Fruit fly (Drosophila melanogaster) whole organism, prepupa: ENCODE results near the gene CG10993.

Experiments used
- Blimp-1 ChIP-seq: fragments of 200-800 bp; sonication (Bioruptor generic); optimal IDR thresholded peaks from 3 replicates; lab custom pipeline; 2017; ENCODE audit warnings: missing biosample characterization, missing genetic modification characterization, mild to moderate bottlenecking, moderate library complexity, missing genetic modification reagents
- CG10669 ChIP-seq: fragments of 200-800 bp; sonication (Bioruptor generic); optimal IDR thresholded peaks from 3 replicates; lab custom pipeline; 2018; ENCODE audit warnings: missing biosample characterization, mild to moderate bottlenecking, missing genetic modification characterization, moderate library complexity
- CG11294 ChIP-seq: fragments of 200-800 bp; sonication (Bioruptor generic); IDR thresholded peaks from 2 replicates; pipeline ENCODE4 v1.3.6; 2022; ENCODE audit warnings: missing biosample characterization, missing genetic modification characterization
- CG11762 ChIP-seq: fragments of 200-800 bp; sonication (Bioruptor generic); optimal IDR thresholded peaks from 3 replicates; lab custom pipeline; 2016; ENCODE audit warnings: missing biosample characterization, missing genetic modification characterization; ENCODE audit not compliant: insufficient read depth
- CG15336 ChIP-seq: fragments of 200-800 bp; sonication (Bioruptor generic); IDR thresholded peaks from 2 replicates; pipeline ENCODE4 v1.3.6; 2022; ENCODE audit warnings: missing biosample characterization, missing genetic modification characterization
- CG1621 ChIP-seq: fragments of 200-800 bp; sonication (Bioruptor generic); optimal IDR thresholded peaks from 3 replicates; lab custom pipeline; 2018; ENCODE audit warnings: missing biosample characterization, mild to moderate bottlenecking, missing genetic modification characterization
- CG16779 ChIP-seq: fragments of 200-800 bp; sonication (Bioruptor generic); optimal IDR thresholded peaks from 3 replicates; lab custom pipeline; 2017; ENCODE audit warnings: missing biosample characterization, mild to moderate bottlenecking, missing genetic modification characterization
- CG3032 ChIP-seq: fragments of 200-800 bp; optimal IDR thresholded peaks from 2 replicates; lab custom pipeline; 2019; ENCODE audit warnings: missing biosample characterization, mild to moderate bottlenecking, missing genetic modification characterization, moderate library complexity
- CG31627 ChIP-seq: fragments of 200-800 bp; sonication (Bioruptor generic); optimal IDR thresholded peaks from 3 replicates; lab custom pipeline; 2016; ENCODE audit warnings: missing biosample characterization, missing genetic modification characterization
- CG32006 ChIP-seq: fragments of 200-800 bp; sonication (Bioruptor generic); optimal IDR thresholded peaks from 3 replicates; lab custom pipeline; 2017; ENCODE audit warnings: missing biosample characterization, mild to moderate bottlenecking, missing genetic modification characterization
- CG34406 ChIP-seq: fragments of 200-800 bp; sonication (Bioruptor generic); optimal IDR thresholded peaks from 3 replicates; lab custom pipeline; 2016; ENCODE audit warnings: missing biosample characterization, missing genetic modification characterization
- CG3919 ChIP-seq: fragments of 200-800 bp; sonication (Bioruptor generic); optimal IDR thresholded peaks from 3 replicates; lab custom pipeline; 2016; ENCODE audit warnings: missing biosample characterization, missing genetic modification characterization
- CG6163 ChIP-seq: fragments of 200-800 bp; sonication (Bioruptor generic); IDR thresholded peaks from 3 replicates; pipeline ENCODE4 v1.3.6; 2022; ENCODE audit warnings: missing biosample characterization, missing genetic modification characterization
- CG6276 ChIP-seq: fragments of 200-800 bp; sonication (Bioruptor generic); optimal IDR thresholded peaks from 2 replicates; lab custom pipeline; 2017; ENCODE audit warnings: missing biosample characterization, mild to moderate bottlenecking, missing genetic modification characterization
- CG6792 ChIP-seq: fragments of 200-800 bp; sonication (Bioruptor generic); optimal IDR thresholded peaks from 3 replicates; lab custom pipeline; 2016; ENCODE audit warnings: missing biosample characterization, missing genetic modification characterization
- CG6808 ChIP-seq: fragments of 200-800 bp; sonication (Bioruptor generic); optimal IDR thresholded peaks from 3 replicates; lab custom pipeline; 2017; ENCODE audit warnings: missing biosample characterization, missing genetic modification characterization, mild to moderate bottlenecking, moderate library complexity, missing genetic modification reagents
- CG6854 ChIP-seq: fragments of 200-800 bp; sonication (Bioruptor generic); optimal IDR thresholded peaks from 2 replicates; lab custom pipeline; 2017; ENCODE audit warnings: missing biosample characterization, mild to moderate bottlenecking, missing genetic modification characterization
- CG7368 ChIP-seq: fragments of 200-800 bp; sonication (Bioruptor generic); optimal IDR thresholded peaks from 3 replicates; lab custom pipeline; 2016; ENCODE audit warnings: missing biosample characterization, missing genetic modification characterization
- CG8119 ChIP-seq: fragments of 200-800 bp; sonication (Bioruptor generic); IDR thresholded peaks from 3 replicates; pipeline ENCODE4 v1.3.6; 2022; ENCODE audit warnings: missing biosample characterization, missing genetic modification characterization
- CG8319 ChIP-seq: fragments of 200-800 bp; sonication (Bioruptor generic); optimal IDR thresholded peaks from 3 replicates; lab custom pipeline; 2016; ENCODE audit warnings: missing biosample characterization, missing genetic modification characterization
- CG8632 ChIP-seq: fragments of 200-800 bp; sonication (Bioruptor generic); optimal IDR thresholded peaks from 3 replicates; lab custom pipeline; 2016; ENCODE audit warnings: missing biosample characterization, missing genetic modification characterization
- Eip75B ChIP-seq: fragments of 200-800 bp; sonication (Bioruptor generic); optimal IDR thresholded peaks from 3 replicates; lab custom pipeline; 2016; ENCODE audit warnings: missing biosample characterization, missing genetic modification characterization
- Eip78C ChIP-seq: fragments of 200-800 bp; sonication (Bioruptor generic); peaks from one replicate; lab custom pipeline; 2016; ENCODE audit warnings: missing biosample characterization, missing genetic modification characterization
- Ets21C ChIP-seq: fragments of 200-800 bp; sonication (Bioruptor generic); optimal IDR thresholded peaks from 3 replicates; lab custom pipeline; 2016; ENCODE audit warnings: missing biosample characterization, missing genetic modification characterization
- Ets96B ChIP-seq: fragments of 200-800 bp; optimal IDR thresholded peaks from 2 replicates; lab custom pipeline; 2019; ENCODE audit warnings: missing biosample characterization, mild to moderate bottlenecking, missing genetic modification characterization, moderate library complexity
- Gug ChIP-seq: fragments of 200-800 bp; sonication (Bioruptor generic); IDR thresholded peaks from 2 replicates; pipeline ENCODE4 v1.3.6; 2022; ENCODE audit warnings: missing biosample characterization, missing genetic modification characterization
- Hr38 ChIP-seq: sonication (Bioruptor generic); optimal IDR thresholded peaks from 2 replicates; lab custom pipeline; 2016; ENCODE audit warnings: missing biosample characterization, missing genetic modification characterization
- Hr4 ChIP-seq: fragments of 200-800 bp; sonication (Bioruptor generic); optimal IDR thresholded peaks from 3 replicates; lab custom pipeline; 2016; ENCODE audit warnings: missing biosample characterization, missing genetic modification characterization
- Lpt ChIP-seq: fragments of 200-800 bp; sonication (Bioruptor generic); optimal IDR thresholded peaks from 3 replicates; lab custom pipeline; 2016; ENCODE audit warnings: missing biosample characterization, missing genetic modification characterization
- OdsH ChIP-seq: fragments of 200-800 bp; sonication (Bioruptor generic); optimal IDR thresholded peaks from 3 replicates; lab custom pipeline; 2016; ENCODE audit warnings: missing biosample characterization, missing genetic modification characterization
- Smox ChIP-seq: fragments of 200-800 bp; sonication (Bioruptor generic); optimal IDR thresholded peaks from 3 replicates; lab custom pipeline; 2016; ENCODE audit warnings: missing biosample characterization, missing genetic modification characterization
- Sox102F ChIP-seq: fragments of 200-800 bp; sonication (Bioruptor generic); optimal IDR thresholded peaks from 2 replicates; lab custom pipeline; 2016; ENCODE audit warnings: missing biosample characterization, mild to moderate bottlenecking, missing genetic modification characterization
- Sox14 ChIP-seq: fragments of 200-800 bp; sonication (Bioruptor generic); optimal IDR thresholded peaks from 3 replicates; lab custom pipeline; 2016; ENCODE audit warnings: missing biosample characterization, missing genetic modification characterization
- Sox15 ChIP-seq: fragments of 200-800 bp; sonication (Bioruptor generic); optimal IDR thresholded peaks from 3 replicates; lab custom pipeline; 2016; ENCODE audit warnings: missing biosample characterization, missing genetic modification characterization
- cyc ChIP-seq: fragments of 200-800 bp; sonication (Bioruptor generic); optimal IDR thresholded peaks from 3 replicates; lab custom pipeline; 2016; ENCODE audit warnings: missing biosample characterization, missing genetic modification characterization
- dsx ChIP-seq: fragments of 200-800 bp; optimal IDR thresholded peaks from 3 replicates; lab custom pipeline; 2019; ENCODE audit warnings: missing biosample characterization, mild to moderate bottlenecking, missing genetic modification characterization, moderate library complexity; ENCODE audit not compliant: poor library complexity, severe bottlenecking
- esn ChIP-seq: fragments of 200-800 bp; sonication (Bioruptor generic); optimal IDR thresholded peaks from 2 replicates; lab custom pipeline; 2016; ENCODE audit warnings: missing biosample characterization, mild to moderate bottlenecking, missing genetic modification characterization, moderate library complexity
- fd59A ChIP-seq: fragments of 200-800 bp; sonication (Bioruptor generic); optimal IDR thresholded peaks from 2 replicates; lab custom pipeline; 2017; ENCODE audit warnings: missing biosample characterization, mild to moderate bottlenecking, missing genetic modification characterization, missing genetic modification reagents
- fkh ChIP-seq: fragments of 200-800 bp; sonication (Bioruptor generic); optimal IDR thresholded peaks from 3 replicates; lab custom pipeline; 2017; ENCODE audit warnings: missing biosample characterization, mild to moderate bottlenecking, missing genetic modification characterization, moderate library complexity
- net ChIP-seq: fragments of 200-800 bp; sonication (Bioruptor generic); optimal IDR thresholded peaks from 3 replicates; lab custom pipeline; 2016; ENCODE audit warnings: missing biosample characterization, missing genetic modification characterization
- pdm3 ChIP-seq: fragments of 200-800 bp; sonication (Bioruptor generic); optimal IDR thresholded peaks from 3 replicates; lab custom pipeline; 2016; ENCODE audit warnings: missing biosample characterization, missing genetic modification characterization
- spab ChIP-seq: fragments of 200-800 bp; sonication (Bioruptor generic); optimal IDR thresholded peaks from 2 replicates; lab custom pipeline; 2017; ENCODE audit warnings: missing biosample characterization, mild to moderate bottlenecking, missing genetic modification characterization, missing genetic modification reagents
- ss ChIP-seq, 2 experiments: fragments of 200-800 bp; sonication (Bioruptor generic); optimal IDR thresholded peaks; 2 replicates in 1 of 2; 3 replicates in 1 of 2; lab custom pipeline; 2017 to 2018; ENCODE audit warnings: mild to moderate bottlenecking in 2 of 2, missing biosample characterization in 2 of 2, missing genetic modification characterization in 2 of 2, moderate library complexity in 1 of 2
- svp ChIP-seq: fragments of 200-800 bp; sonication (Bioruptor generic); peaks from one replicate; lab custom pipeline; 2016; ENCODE audit warnings: missing biosample characterization, missing genetic modification characterization
- topi ChIP-seq: fragments of 200-800 bp; sonication (Bioruptor generic); optimal IDR thresholded peaks from 3 replicates; lab custom pipeline; 2016; ENCODE audit warnings: missing biosample characterization, missing genetic modification characterization
- vri ChIP-seq: fragments of 200-800 bp; sonication (Bioruptor generic); optimal IDR thresholded peaks from 3 replicates; lab custom pipeline; 2016; ENCODE audit warnings: missing biosample characterization, mild to moderate bottlenecking, missing genetic modification characterization

CG10993 gene

DNA sequence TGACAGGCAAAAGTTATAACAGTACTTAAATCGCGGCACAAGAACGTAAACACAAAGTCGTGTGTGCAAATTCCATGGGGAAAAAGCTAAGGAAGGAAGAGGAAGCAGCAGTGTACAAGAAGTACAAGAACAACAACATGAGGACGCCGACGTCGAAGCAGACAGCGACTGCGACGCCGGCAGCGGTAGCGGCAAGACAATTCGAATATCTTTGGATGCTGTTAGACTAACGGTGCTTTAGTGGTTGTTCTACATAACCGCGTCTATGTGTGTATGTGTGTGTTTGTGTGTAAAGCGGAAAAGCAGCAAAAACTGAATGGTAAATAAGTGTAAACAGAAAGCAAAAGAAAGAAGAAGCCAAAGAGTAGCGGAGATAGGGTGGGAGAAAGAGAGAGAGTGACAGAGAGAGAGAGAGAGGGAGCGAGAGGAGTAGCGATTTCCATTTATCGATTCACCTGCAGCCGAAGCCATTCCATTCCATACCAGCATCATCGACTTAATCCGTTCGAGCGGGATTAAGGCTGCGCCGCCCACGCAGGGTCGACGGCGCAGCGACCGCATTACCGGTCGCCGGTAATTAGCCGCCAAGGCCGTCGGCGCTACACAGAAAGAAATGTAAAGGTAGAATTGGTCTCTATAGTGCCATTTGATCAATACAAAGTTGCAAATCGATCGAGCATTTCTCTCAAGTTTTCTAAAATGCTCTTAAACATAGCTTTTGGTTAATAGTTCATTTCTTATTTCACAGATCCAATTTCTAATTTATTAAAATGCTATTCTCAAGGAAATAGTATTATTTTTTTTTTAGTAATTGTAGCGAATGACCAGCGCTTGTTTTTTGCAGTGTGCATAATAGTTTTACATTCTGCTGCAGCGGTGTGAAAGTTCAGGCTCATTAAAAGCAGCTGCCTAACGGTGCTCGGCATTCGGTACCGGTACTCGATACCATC is 6.7 kb downstream of the CG10993 start (continued):
- peak; percentile 77 for TF ChIP-seq CG15336 (GFP tag; lab: Robert Waterston, UW)
- peak; percentile 8 for TF ChIP-seq CG16779 (tag; lab: Kevin White, UChicago)
- TF ChIP-seq Lpt (GFP tag; lab: Kevin White, UChicago): peak; percentile 23
- peak; percentile 57 for TF ChIP-seq dsx
- TF ChIP-seq esn: peak; percentile 31
- no peak for TF ChIP-seq CG11762 (GFP tag; lab: Kevin White, UChicago)
- TF ChIP-seq CG8319: no peak
- TF ChIP-seq CG10669 (GFP tag; lab: Kevin White, UChicago): peak; percentile 33
- TF ChIP-seq CG8119 (GFP tag; lab: Robert Waterston, UW): peak; percentile 72
- peak; percentile 25 for TF ChIP-seq CG34406
- TF ChIP-seq cyc: peak; percentile 13
- peak; percentile 62 for TF ChIP-seq Eip75B (GFP tag; lab: Kevin White, UChicago)
- TF ChIP-seq pdm3 (GFP tag; lab: Kevin White, UChicago): peak; percentile 66
- no peak for TF ChIP-seq Ets21C (GFP tag; lab: Kevin White, UChicago)
- TF ChIP-seq Sox102F (GFP tag; lab: Kevin White, UChicago): peak; percentile 40
- TF ChIP-seq CG6163: no peak
- TF ChIP-seq Blimp-1 (GFP tag; lab: Kevin White, UChicago): no peak
- TF ChIP-seq ss (GFP tag; optimal IDR thresholded peaks at IDR 0.05; lab: Kevin White, UChicago): peak; percentile 19 to 23

DNA sequence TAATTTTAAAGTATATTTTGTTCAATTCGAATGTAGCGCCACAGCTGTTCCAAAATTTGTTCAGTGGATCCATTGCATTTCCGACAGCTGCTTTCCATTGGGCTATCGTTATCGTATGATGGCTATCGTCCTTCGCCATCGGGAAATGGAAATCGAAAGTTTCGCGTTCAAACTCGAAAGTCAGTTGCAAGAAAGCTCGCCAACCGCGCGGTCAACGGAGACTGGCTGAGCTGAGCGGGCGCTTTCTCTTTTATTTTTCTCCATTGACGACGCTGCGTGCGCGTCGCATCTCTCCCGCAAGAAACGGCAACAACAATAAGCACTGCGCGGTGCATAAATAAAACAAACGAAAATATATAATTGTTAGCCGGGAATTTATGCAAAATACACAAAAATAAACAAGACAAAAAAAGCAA is 7.4 kb downstream of the CG10993 start, which contains the start of gene inaE:
Gene inaE, plus strand, starts transcription at position 181 of the 416 bp plus-strand sequence.
- TF ChIP-seq CG3032 (tag; lab: Kevin White, UChicago) (peak; percentile 2), CG7368 (GFP tag; lab: Kevin White, UChicago) (no peak), esn (peak; percentile 10), OdsH (GFP tag; lab: Kevin White, UChicago) (no peak), cyc (no peak), topi (no peak), Hr38 (GFP tag; lab: Kevin White, UChicago) (no peak), CG6808 (GFP tag; lab: Kevin White, UChicago) (peak; percentile 18), pdm3 (GFP tag; lab: Kevin White, UChicago) (no peak), Eip78C (GFP tag; lab: Kevin White, UChicago) (peak; percentile 1), Smox (GFP tag; lab: Kevin White, UChicago) (no peak), Lpt (GFP tag; lab: Kevin White, UChicago) (no peak), Ets96B (tag; lab: Kevin White, UChicago) (no peak), ss (GFP tag; optimal IDR thresholded peaks at IDR 0.05; lab: Kevin White, UChicago) (peak in 1 of 2 experiments; percentile 23), CG6792 (no peak), fd59A (GFP tag; lab: Kevin White, UChicago) (no peak), CG6276 (GFP tag; lab: Kevin White, UChicago) (no peak), CG31627 (GFP tag; lab: Kevin White, UChicago) (no peak), CG8632 (no peak), CG8119 (GFP tag; lab: Robert Waterston, UW) (0 out of 3 replicates have a peak, but pooled peaks have one; percentile 12), CG6854 (GFP tag; lab: Kevin White, UChicago) (peak; percentile 10), CG16779 (tag; lab: Kevin White, UChicago) (no peak), CG11762 (GFP tag; lab: Kevin White, UChicago) (no peak), CG3919 (peak; percentile 17), Hr4 (GFP tag; lab: Kevin White, UChicago) (no peak), CG11294 (GFP tag; lab: Robert Waterston, UW) (no peak), spab (GFP tag; lab: Kevin White, UChicago) (no peak), CG1621 (no peak), CG32006 (GFP tag; lab: Kevin White, UChicago) (peak; percentile 15), Sox102F (GFP tag; lab: Kevin White, UChicago) (no peak), Eip75B (GFP tag; lab: Kevin White, UChicago) (no peak), Blimp-1 (GFP tag; lab: Kevin White, UChicago) (peak; percentile 91), net (peak; percentile 9), Sox14 (GFP tag; lab: Kevin White, UChicago) (peak; percentile 38), svp (peak; percentile 32), CG8319 (no peak), fkh (peak; percentile 26), vri (GFP tag; lab: Kevin White, UChicago) (no peak), CG6163 (0 out of 3 replicates have a peak, but pooled peaks have one; percentile 45), Gug (GFP tag; lab: Robert Waterston, UW) (no peak), Sox15 (GFP tag; lab: Kevin White, UChicago) (no peak)
